Worm (Caenorhabditis elegans): ENCODE data around the gene F11D5.1.

Gene F11D5.1

ce11 chrX:3379114-3379513 is 46.2 kb downstream of the F11D5.1 start, which contains the start of gene sorf-1:
sorf-1 (minus strand) TSS chrX:3379248.
- TF ChIP-seq mml-1 (tag; optimal IDR thresholded peaks at IDR 0.05) (no peak), jun-1 (tag; optimal IDR thresholded peaks at IDR 0.05) (no peak), nhr-25 (tag; optimal IDR thresholded peaks at IDR 0.05) (peak; percentile 11), nfya-1 (tag; optimal IDR thresholded peaks at IDR 0.05; ENCODE audit: insufficient read depth) (peak; percentile 22), fos-1 (tag; optimal IDR thresholded peaks at IDR 0.05) (no peak), nhr-77 (tag; optimal IDR thresholded peaks at IDR 0.05) (no peak), egl-5 (tag; optimal IDR thresholded peaks at IDR 0.05) (no peak), ztf-4 (tag; optimal IDR thresholded peaks at IDR 0.05) (no peak), ceh-9 (tag; optimal IDR thresholded peaks at IDR 0.05) (no peak), nhr-11 (tag; optimal IDR thresholded peaks at IDR 0.05) (no peak), mdl-1 (tag; optimal IDR thresholded peaks at IDR 0.05) (no peak), nhr-12 (tag; optimal IDR thresholded peaks at IDR 0.05) (no peak), ama-1 (optimal IDR thresholded peaks at IDR 0.05) (no peak), unc-62 (GFP tag; optimal IDR thresholded peaks at IDR 0.05) (no peak), R02D3.7 (tag; optimal IDR thresholded peaks at IDR 0.05) (no peak), lin-15B (tag; optimal IDR thresholded peaks at IDR 0.05) (peak; percentile 1), nhr-43 (tag; optimal IDR thresholded peaks at IDR 0.05; ENCODE audit: poor library complexity, severe bottlenecking) (peak; percentile 18), elt-1 (tag; optimal IDR thresholded peaks at IDR 0.05) (no peak), ceh-28 (tag; optimal IDR thresholded peaks at IDR 0.05) (no peak), zag-1 (tag; optimal IDR thresholded peaks at IDR 0.05) (no peak), nhr-28 (tag; optimal IDR thresholded peaks at IDR 0.05) (no peak), eor-1 (tag; optimal IDR thresholded peaks at IDR 0.05) (no peak), nhr-67 (tag; optimal IDR thresholded peaks at IDR 0.05) (no peak), pha-4 (tag; optimal IDR thresholded peaks at IDR 0.05) (peak; percentile 19), ztf-11 (tag; optimal IDR thresholded peaks at IDR 0.05) (no peak), pqm-1 (tag; optimal IDR thresholded peaks at IDR 0.05) (no peak), sea-2 (GFP tag; optimal IDR thresholded peaks at IDR 0.05) (no peak), fkh-2 (tag; optimal IDR thresholded peaks at IDR 0.05) (no peak), lin-39 (tag; optimal IDR thresholded peaks at IDR 0.05) (peak; percentile 23), ceh-16 (tag; optimal IDR thresholded peaks at IDR 0.05) (no peak), daf-12 (tag; optimal IDR thresholded peaks at IDR 0.05) (no peak), skn-1 (tag; optimal IDR thresholded peaks at IDR 0.05) (no peak), nhr-23 (tag; optimal IDR thresholded peaks at IDR 0.05) (peak; percentile 11), elt-2 (tag; optimal IDR thresholded peaks at IDR 0.05) (peak; percentile 9), aly-2 (tag; optimal IDR thresholded peaks at IDR 0.05) (no peak), ZK546.5 (tag; optimal IDR thresholded peaks at IDR 0.05) (no peak), elt-3 (tag; optimal IDR thresholded peaks at IDR 0.05) (no peak), nhr-76 (tag; optimal IDR thresholded peaks at IDR 0.05) (no peak), hmg-11 (tag; optimal IDR thresholded peaks at IDR 0.05) (peak; percentile 59)

ce11 chrX:3380167-3380566 is 47.2 kb downstream of the F11D5.1 start, which contains the start of gene ZK563.7:
ZK563.7 (plus strand) TSS chrX:3380467.
- TF ChIP-seq zag-1 (tag; optimal IDR thresholded peaks at IDR 0.05) (no peak), nhr-77 (tag; optimal IDR thresholded peaks at IDR 0.05) (no peak), nhr-28 (tag; optimal IDR thresholded peaks at IDR 0.05) (no peak), unc-62 (GFP tag; optimal IDR thresholded peaks at IDR 0.05) (no peak), ztf-11 (tag; optimal IDR thresholded peaks at IDR 0.05) (no peak)

- TF ChIP-seq sea-2 (GFP tag; optimal IDR thresholded peaks at IDR 0.05) = no peak
- no peak for TF ChIP-seq nhr-11 (tag; optimal IDR thresholded peaks at IDR 0.05)
- TF ChIP-seq hmg-11 (tag; optimal IDR thresholded peaks at IDR 0.05) = no peak
- no peak for TF ChIP-seq ceh-9 (tag; optimal IDR thresholded peaks at IDR 0.05)
- no peak for TF ChIP-seq nfya-1 (tag; optimal IDR thresholded peaks at IDR 0.05; ENCODE audit: insufficient read depth)
- TF ChIP-seq snpc-4 (tag; optimal IDR thresholded peaks at IDR 0.05) = no peak
- no peak for TF ChIP-seq egl-5 (tag; optimal IDR thresholded peaks at IDR 0.05)
- TF ChIP-seq lin-15B (tag; optimal IDR thresholded peaks at IDR 0.05) = no peak
- no peak for TF ChIP-seq nhr-67 (tag; optimal IDR thresholded peaks at IDR 0.05)
- TF ChIP-seq pqm-1 (tag; optimal IDR thresholded peaks at IDR 0.05) = no peak
- no peak for TF ChIP-seq zag-1 (tag; optimal IDR thresholded peaks at IDR 0.05)
- no peak for TF ChIP-seq ztf-11 (tag; optimal IDR thresholded peaks at IDR 0.05)
- no peak for TF ChIP-seq mml-1 (tag; optimal IDR thresholded peaks at IDR 0.05)
Observed at ce11 chrX:3385362-3385761, 52.4 kb downstream of the F11D5.1 start, which contains the start of gene acp-1. acp-1 (minus strand) TSS chrX:3385462.

All from whole organism, L3 larva.